Fruit fly (Drosophila melanogaster) whole organism, embryonic: ENCODE data around the gene CG34288.

Experiments used
- Antp ChIP-seq: fragments of 200-800 bp; sonication (Bioruptor generic); optimal IDR thresholded peaks from 3 replicates; lab custom pipeline; 2016; ENCODE audit warnings: missing biosample characterization, missing genetic modification characterization
- CG12104 ChIP-seq: fragments of 200-800 bp; sonication (Bioruptor generic); optimal IDR thresholded peaks from 3 replicates; lab custom pipeline; 2016; ENCODE audit warnings: missing biosample characterization, missing genetic modification characterization
- CG12219 ChIP-seq: fragments of 200-800 bp; sonication (Bioruptor generic); optimal IDR thresholded peaks from 3 replicates; lab custom pipeline; 2018; ENCODE audit warnings: missing biosample characterization, mild to moderate bottlenecking, missing genetic modification characterization
- CG13424 ChIP-seq: fragments of 200-800 bp; sonication (Bioruptor generic); optimal IDR thresholded peaks from 2 replicates; lab custom pipeline; 2019; ENCODE audit warnings: missing biosample characterization, mild to moderate bottlenecking, missing genetic modification characterization, moderate library complexity
- CG17912 ChIP-seq: fragments of 200-800 bp; sonication (Bioruptor generic); optimal IDR thresholded peaks from 2 replicates; lab custom pipeline; 2018; ENCODE audit warnings: missing biosample characterization, mild to moderate bottlenecking, missing genetic modification characterization
- CG2129 ChIP-seq: fragments of 200-800 bp; sonication (Bioruptor generic); IDR thresholded peaks from 2 replicates; pipeline ENCODE4 v1.3.6; 2022; ENCODE audit warnings: missing biosample characterization, missing genetic modification characterization; ENCODE audit not compliant: partially characterized antibody
- CG2889 ChIP-seq: fragments of 200-800 bp; sonication (Bioruptor generic); IDR thresholded peaks from 3 replicates; pipeline ENCODE4 v1.3.6; 2022; ENCODE audit warnings: missing biosample characterization, missing genetic modification characterization
- CG5180 ChIP-seq: fragments of 200-800 bp; sonication (Bioruptor generic); optimal IDR thresholded peaks from 3 replicates; lab custom pipeline; 2017; ENCODE audit warnings: missing biosample characterization, missing genetic modification characterization, mild to moderate bottlenecking, moderate library complexity, missing genetic modification reagents
- CG6272 ChIP-seq: fragments of 200-800 bp; sonication (Bioruptor generic); IDR thresholded peaks from 2 replicates; pipeline ENCODE4 v1.3.6; 2022; ENCODE audit warnings: missing biosample characterization, missing genetic modification characterization
- CG6765 ChIP-seq: fragments of 200-800 bp; sonication (Bioruptor generic); optimal IDR thresholded peaks from 3 replicates; lab custom pipeline; 2017; ENCODE audit warnings: missing biosample characterization, mild to moderate bottlenecking, missing genetic modification characterization
- CG6854 ChIP-seq: fragments of 200-800 bp; sonication (Bioruptor generic); optimal IDR thresholded peaks from 3 replicates; lab custom pipeline; 2017; ENCODE audit warnings: missing biosample characterization, mild to moderate bottlenecking, missing genetic modification characterization
- CG7786 ChIP-seq: fragments of 200-800 bp; sonication (Bioruptor generic); optimal IDR thresholded peaks from 2 replicates; lab custom pipeline; 2016; ENCODE audit warnings: missing biosample characterization, missing genetic modification characterization
- CG8089 ChIP-seq: fragments of 200-800 bp; sonication (Bioruptor generic); optimal IDR thresholded peaks from 3 replicates; lab custom pipeline; 2016; ENCODE audit warnings: missing biosample characterization, missing genetic modification characterization
- CG8924 ChIP-seq: fragments of 200-800 bp; optimal IDR thresholded peaks from 3 replicates; lab custom pipeline; 2019; ENCODE audit warnings: missing biosample characterization, mild to moderate bottlenecking, missing genetic modification characterization, moderate library complexity
- CG9727 ChIP-seq: fragments of 200-800 bp; sonication (Bioruptor generic); optimal IDR thresholded peaks from 3 replicates; lab custom pipeline; 2017; ENCODE audit warnings: missing biosample characterization, mild to moderate bottlenecking, missing genetic modification characterization
- Dad ChIP-seq: fragments of 200-800 bp; sonication (Bioruptor generic); optimal IDR thresholded peaks from 3 replicates; lab custom pipeline; 2016; ENCODE audit warnings: missing biosample characterization, missing genetic modification characterization
- E2f1 ChIP-seq: fragments of 200-800 bp; sonication (Bioruptor generic); IDR thresholded peaks from 2 replicates; pipeline ENCODE4 v1.3.6; 2022; ENCODE audit warnings: missing biosample characterization, missing genetic modification characterization
- E2f2 ChIP-seq: fragments of 200-800 bp; sonication (Bioruptor generic); IDR thresholded peaks from 2 replicates; pipeline ENCODE4 v1.3.6; 2022; ENCODE audit warnings: missing biosample characterization, missing genetic modification characterization
- Ets97D ChIP-seq: fragments of 200-800 bp; sonication (Bioruptor generic); optimal IDR thresholded peaks from 3 replicates; lab custom pipeline; 2016; ENCODE audit warnings: missing biosample characterization, missing genetic modification characterization
- GATAe ChIP-seq: fragments of 200-800 bp; sonication (Bioruptor generic); conservative IDR thresholded peaks from 2 replicates; pipeline ENCODE4 v1.3.6; 2022; ENCODE audit warnings: missing biosample characterization, missing genetic modification characterization
- Gsc ChIP-seq: fragments of 200-800 bp; sonication (Bioruptor generic); IDR thresholded peaks from 2 replicates; pipeline ENCODE4 v1.3.6; 2022; ENCODE audit warnings: missing biosample characterization, missing genetic modification characterization
- H2.0 ChIP-seq: fragments of 200-800 bp; sonication (Bioruptor generic); IDR thresholded peaks from 2 replicates; pipeline ENCODE4 v1.3.6; 2022; ENCODE audit warnings: missing biosample characterization, missing genetic modification characterization
- HLH3B ChIP-seq: fragments of 200-800 bp; sonication (Bioruptor generic); IDR thresholded peaks from 2 replicates; pipeline ENCODE4 v1.3.6; 2022; ENCODE audit warnings: missing biosample characterization, missing genetic modification characterization
- Kr ChIP-seq: fragments of 200-800 bp; sonication (Bioruptor generic); optimal IDR thresholded peaks from 2 replicates; lab custom pipeline; 2017; ENCODE audit warnings: missing biosample characterization, mild to moderate bottlenecking, missing genetic modification characterization
- Meics ChIP-seq: fragments of 200-800 bp; sonication (Bioruptor generic); optimal IDR thresholded peaks from 2 replicates; lab custom pipeline; 2017; ENCODE audit warnings: missing biosample characterization, mild to moderate bottlenecking, missing genetic modification characterization
- Oli ChIP-seq: fragments of 200-800 bp; sonication (Bioruptor generic); optimal IDR thresholded peaks from 2 replicates; lab custom pipeline; 2018; ENCODE audit warnings: missing biosample characterization, mild to moderate bottlenecking, missing genetic modification characterization, moderate library complexity
- Poxn ChIP-seq: fragments of 200-800 bp; sonication (Bioruptor generic); IDR thresholded peaks from 2 replicates; pipeline ENCODE4 v1.3.6; 2022; ENCODE audit warnings: missing biosample characterization, missing genetic modification characterization
- Sin3A ChIP-seq: fragments of >200 bp; optimal IDR thresholded peaks from 2 replicates; lab custom pipeline; 2018
- Spps ChIP-seq: fragments of 200-800 bp; sonication (Bioruptor generic); optimal IDR thresholded peaks from 2 replicates; lab custom pipeline; 2018; ENCODE audit warnings: missing biosample characterization, mild to moderate bottlenecking, missing genetic modification characterization
- Sry-β ChIP-seq: fragments of 200-800 bp; sonication (Bioruptor generic); optimal IDR thresholded peaks from 2 replicates; lab custom pipeline; 2018; ENCODE audit warnings: missing biosample characterization, mild to moderate bottlenecking, missing genetic modification characterization, moderate library complexity
- Xbp1 ChIP-seq: fragments of 200-800 bp; sonication (Bioruptor generic); optimal IDR thresholded peaks from 3 replicates; lab custom pipeline; 2016; ENCODE audit warnings: missing biosample characterization, mild to moderate bottlenecking, missing genetic modification characterization
- amos ChIP-seq: fragments of 200-800 bp; sonication (Bioruptor generic); IDR thresholded peaks from 2 replicates; pipeline ENCODE4 v1.3.6; 2022; ENCODE audit warnings: missing biosample characterization, missing genetic modification characterization; ENCODE audit not compliant: partially characterized antibody
- ap ChIP-seq: fragments of 200-800 bp; sonication (Bioruptor generic); IDR thresholded peaks from 2 replicates; pipeline ENCODE4 v1.3.6; 2022; ENCODE audit warnings: missing biosample characterization, missing genetic modification characterization
- bcd ChIP-seq: fragments of 200-800 bp; sonication (Bioruptor generic); optimal IDR thresholded peaks from 2 replicates; lab custom pipeline; 2017; ENCODE audit warnings: missing biosample characterization, mild to moderate bottlenecking, missing genetic modification characterization
- bowl ChIP-seq: fragments of 200-800 bp; sonication (Bioruptor generic); IDR thresholded peaks from 2 replicates; pipeline ENCODE4 v1.3.6; 2022; ENCODE audit warnings: missing biosample characterization, missing genetic modification characterization
- cad ChIP-seq: fragments of >200 bp; optimal IDR thresholded peaks from 2 replicates; lab custom pipeline; 2017; ENCODE audit warnings: missing biosample characterization, missing genetic modification characterization
- croc ChIP-seq: fragments of 200-800 bp; sonication (Bioruptor generic); conservative IDR thresholded peaks from 3 replicates; pipeline ENCODE4 v1.3.6; 2022; ENCODE audit warnings: missing biosample characterization, missing genetic modification characterization
- emc ChIP-seq: fragments of 200-800 bp; sonication (Bioruptor generic); optimal IDR thresholded peaks from 2 replicates; lab custom pipeline; 2016; ENCODE audit warnings: missing biosample characterization, missing genetic modification characterization
- ems ChIP-seq: fragments of 200-800 bp; sonication (Bioruptor generic); optimal IDR thresholded peaks from 3 replicates; lab custom pipeline; 2016; ENCODE audit warnings: missing biosample characterization, missing genetic modification characterization
- ham ChIP-seq: fragments of 200-800 bp; sonication (Bioruptor generic); IDR thresholded peaks from 2 replicates; pipeline ENCODE4 v1.3.6; 2022; ENCODE audit warnings: missing biosample characterization, missing genetic modification characterization
- hbn ChIP-seq: fragments of 200-800 bp; sonication (Bioruptor generic); IDR thresholded peaks from 2 replicates; pipeline ENCODE4 v1.3.6; 2022; ENCODE audit warnings: missing biosample characterization, missing genetic modification characterization; ENCODE audit not compliant: partially characterized antibody
- jigr1 ChIP-seq: fragments of 200-800 bp; sonication (Bioruptor generic); IDR thresholded peaks from 3 replicates; pipeline ENCODE4 v1.3.6; 2022; ENCODE audit warnings: missing biosample characterization, missing genetic modification characterization
- klu ChIP-seq: fragments of 200-800 bp; sonication (Bioruptor generic); IDR thresholded peaks from 2 replicates; pipeline ENCODE4 v1.3.6; 2022; ENCODE audit warnings: missing biosample characterization, missing genetic modification characterization
- maf-S ChIP-seq: fragments of 200-800 bp; sonication (Bioruptor generic); optimal IDR thresholded peaks from 2 replicates; lab custom pipeline; 2016; ENCODE audit warnings: missing biosample characterization, missing genetic modification characterization
- nerfin-1 ChIP-seq: fragments of 200-800 bp; sonication (Bioruptor generic); optimal IDR thresholded peaks from 3 replicates; lab custom pipeline; 2019; ENCODE audit warnings: missing biosample characterization, mild to moderate bottlenecking, missing genetic modification characterization, moderate library complexity
- pan ChIP-seq, 4 experiments: fragments of >200 bp in 3 of 4; fragments of 200-800 bp in 1 of 4; sonication (Bioruptor generic) in 1 of 4; optimal IDR thresholded peaks in 3 of 4; IDR thresholded peaks in 1 of 4; 2 replicates each; pipeline versions ENCODE4 v1.3.6 to Lab custom; 2017 to 2022; ENCODE audit warnings: missing biosample characterization in 2 of 4, missing genetic modification characterization in 2 of 4, mixed read lengths in 1 of 4
- pnt ChIP-seq: fragments of 200-800 bp; sonication (Bioruptor generic); optimal IDR thresholded peaks from 3 replicates; lab custom pipeline; 2016; ENCODE audit warnings: missing biosample characterization, missing genetic modification characterization
- rib ChIP-seq: fragments of 200-800 bp; sonication (Bioruptor generic); IDR thresholded peaks from 2 replicates; pipeline ENCODE4 v1.3.6; 2022; ENCODE audit warnings: missing biosample characterization, missing genetic modification characterization
- stc ChIP-seq: fragments of 200-800 bp; sonication (Bioruptor generic); IDR thresholded peaks from 2 replicates; pipeline ENCODE4 v1.3.6; 2022; ENCODE audit warnings: missing biosample characterization, missing genetic modification characterization
- tx ChIP-seq: fragments of 200-800 bp; sonication (Bioruptor generic); optimal IDR thresholded peaks from 2 replicates; lab custom pipeline; 2016; ENCODE audit warnings: missing biosample characterization, missing genetic modification characterization
- vnd ChIP-seq: fragments of 200-800 bp; sonication (Bioruptor generic); IDR thresholded peaks from 3 replicates; pipeline ENCODE4 v1.3.6; 2022; ENCODE audit warnings: missing biosample characterization, missing genetic modification characterization; ENCODE audit not compliant: partially characterized antibody

CG34288 gene

dm6 chr3R:22491088-22491879 lies 44.2 kb upstream of the CG34288 start, which contains the start of the genes CCT1 and tHMG1:
CCT1 (minus strand) TSS chr3R:22491439.
tHMG1 (plus strand) TSS chr3R:22491829.
- TF ChIP-seq jigr1 (no peak), CG8089 (no peak), ap (GFP tag; lab: Robert Waterston, UW) (no peak), GATAe (GFP tag; lab: Robert Waterston, UW) (no peak), Kr (no peak), E2f2 (GFP tag; lab: Robert Waterston, UW) (peak; percentile 81), CG6854 (no peak), Dad (no peak), Meics (GFP tag; lab: Kevin White, UChicago) (no peak), vnd (GFP tag; lab: Robert Waterston, UW) (peak; percentile 97), maf-S (GFP tag; lab: Kevin White, UChicago) (no peak), pan (optimal IDR thresholded peaks at IDR 0.05; lab: Kevin White, UChicago) (no peak), pan (GFP tag; optimal IDR thresholded peaks at IDR 0.05 in 1 of 2, IDR thresholded peaks at IDR 0.05 in 1 of 2) (no peak), ems (no peak), hbn (GFP tag; lab: Robert Waterston, UW) (peak; percentile 95), CG9727 (no peak), CG6765 (GFP tag; lab: Kevin White, UChicago) (no peak), CG8924 (tag; lab: Kevin White, UChicago) (no peak), HLH3B (no peak), klu (GFP tag; lab: Robert Waterston, UW) (no peak), Spps (peak; percentile 19), CG2129 (GFP tag; lab: Robert Waterston, UW) (peak; percentile 98), tx (GFP tag; lab: Kevin White, UChicago) (peak; percentile 47), amos (GFP tag; lab: Robert Waterston, UW) (peak; percentile 87), CG7786 (GFP tag; lab: Kevin White, UChicago) (no peak), CG2889 (no peak), Antp (GFP tag; lab: Kevin White, UChicago) (no peak), nerfin-1 (tag; lab: Kevin White, UChicago) (no peak), CG12104 (GFP tag; lab: Kevin White, UChicago) (no peak), cad (GFP tag; lab: Kevin White, UChicago) (no peak), ham (GFP tag; lab: Robert Waterston, UW) (no peak), CG6272 (GFP tag; lab: Robert Waterston, UW) (no peak), CG12219 (GFP tag; lab: Kevin White, UChicago) (no peak), Oli (tag; lab: Kevin White, UChicago) (no peak), croc (GFP tag; lab: Robert Waterston, UW) (no peak), CG5180 (GFP tag; lab: Kevin White, UChicago) (no peak), Xbp1 (GFP tag; lab: Kevin White, UChicago) (peak; percentile 2), emc (GFP tag; lab: Kevin White, UChicago) (no peak), bcd (GFP tag; lab: Kevin White, UChicago) (no peak), pnt (GFP tag; lab: Kevin White, UChicago) (no peak), rib (GFP tag; lab: Robert Waterston, UW) (no peak), E2f1 (GFP tag; lab: Robert Waterston, UW) (no peak), CG17912 (GFP tag; lab: Kevin White, UChicago) (no peak), Sin3A (lab: Kevin White, UChicago) (peak; percentile 51), Sry-β (GFP tag; lab: Kevin White, UChicago) (no peak), H2.0 (no peak), stc (GFP tag; lab: Robert Waterston, UW) (no peak), CG13424 (tag; lab: Kevin White, UChicago) (peak; percentile 13), Poxn (GFP tag; lab: Robert Waterston, UW) (no peak), Ets97D (GFP tag; lab: Kevin White, UChicago) (peak; percentile 56), Gsc (GFP tag; lab: Robert Waterston, UW) (no peak), bowl (GFP tag; lab: Robert Waterston, UW) (no peak)
